Fruit fly (Drosophila melanogaster) whole organism, prepupa: Measurements from ENCODE around the gene CG13643.

Experiments
- Blimp-1 ChIP-seq: fragments of 200-800 bp; sonication (Bioruptor generic); optimal IDR thresholded peaks from 3 replicates; lab custom pipeline; 2017; ENCODE audit warnings: missing biosample characterization, missing genetic modification characterization, mild to moderate bottlenecking, moderate library complexity, missing genetic modification reagents
- CG1621 ChIP-seq: fragments of 200-800 bp; sonication (Bioruptor generic); optimal IDR thresholded peaks from 3 replicates; lab custom pipeline; 2018; ENCODE audit warnings: missing biosample characterization, mild to moderate bottlenecking, missing genetic modification characterization
- CG16779 ChIP-seq: fragments of 200-800 bp; sonication (Bioruptor generic); optimal IDR thresholded peaks from 3 replicates; lab custom pipeline; 2017; ENCODE audit warnings: missing biosample characterization, mild to moderate bottlenecking, missing genetic modification characterization
- CG6163 ChIP-seq: fragments of 200-800 bp; sonication (Bioruptor generic); IDR thresholded peaks from 3 replicates; pipeline ENCODE4 v1.3.6; 2022; ENCODE audit warnings: missing biosample characterization, missing genetic modification characterization
- CG9139 ChIP-seq: fragments of 200-800 bp; sonication (Bioruptor generic); optimal IDR thresholded peaks from 3 replicates; lab custom pipeline; 2017; ENCODE audit warnings: missing biosample characterization, mild to moderate bottlenecking, missing genetic modification characterization
- Eip75B ChIP-seq: fragments of 200-800 bp; sonication (Bioruptor generic); optimal IDR thresholded peaks from 3 replicates; lab custom pipeline; 2016; ENCODE audit warnings: missing biosample characterization, missing genetic modification characterization
- Eip93F ChIP-seq: fragments of 200-800 bp; sonication (Bioruptor generic); optimal IDR thresholded peaks from 2 replicates; lab custom pipeline; 2016; ENCODE audit warnings: missing biosample characterization, mild to moderate bottlenecking, missing genetic modification characterization
- Hr39 ChIP-seq: fragments of 200-800 bp; sonication (Bioruptor generic); optimal IDR thresholded peaks from 2 replicates; lab custom pipeline; 2016; ENCODE audit warnings: missing biosample characterization, missing genetic modification characterization
- Lpt ChIP-seq: fragments of 200-800 bp; sonication (Bioruptor generic); optimal IDR thresholded peaks from 3 replicates; lab custom pipeline; 2016; ENCODE audit warnings: missing biosample characterization, missing genetic modification characterization
- Sox102F ChIP-seq: fragments of 200-800 bp; sonication (Bioruptor generic); optimal IDR thresholded peaks from 2 replicates; lab custom pipeline; 2016; ENCODE audit warnings: missing biosample characterization, mild to moderate bottlenecking, missing genetic modification characterization
- dac ChIP-seq: fragments of 200-800 bp; sonication (Bioruptor generic); optimal IDR thresholded peaks from 2 replicates; lab custom pipeline; 2017; ENCODE audit warnings: missing biosample characterization, mild to moderate bottlenecking, missing genetic modification characterization
- salr ChIP-seq, 2 experiments: fragments of 200-800 bp; sonication (Bioruptor generic); optimal IDR thresholded peaks; 3 replicates each; lab custom pipeline; 2016 to 2018; ENCODE audit warnings: missing biosample characterization in 2 of 2, missing genetic modification characterization in 2 of 2, mild to moderate bottlenecking in 1 of 2
- ss ChIP-seq, 2 experiments: fragments of 200-800 bp; sonication (Bioruptor generic); optimal IDR thresholded peaks; 2 replicates in 1 of 2; 3 replicates in 1 of 2; lab custom pipeline; 2017 to 2018; ENCODE audit warnings: mild to moderate bottlenecking in 2 of 2, missing biosample characterization in 2 of 2, missing genetic modification characterization in 2 of 2, moderate library complexity in 1 of 2

DNA sequence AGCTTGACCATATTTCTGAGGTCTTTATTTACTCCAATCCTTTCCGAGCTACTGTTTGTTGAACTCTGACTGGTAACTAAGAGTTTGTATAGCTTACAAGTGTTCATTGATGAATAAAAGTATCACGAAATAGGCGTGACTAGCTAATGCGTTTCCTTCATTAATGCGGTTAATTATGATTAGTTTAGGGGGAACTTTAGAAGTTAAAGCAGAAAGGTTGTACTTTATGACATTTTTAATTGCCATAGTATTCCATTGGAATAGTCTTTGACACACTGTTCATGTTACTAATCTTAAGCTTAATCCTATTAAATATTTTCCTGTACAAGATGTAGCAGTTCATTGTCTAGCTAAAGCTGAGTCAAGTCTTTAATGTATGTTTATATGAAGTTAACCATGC lies 46.1 kb downstream of the CG13643 start, which contains the start of gene ppk22:
- TF ChIP-seq CG6163 (GFP tag; lab: Robert Waterston, UW) (no peak), CG9139 (GFP tag; lab: Kevin White, UChicago) (no peak), salr (GFP tag; optimal IDR thresholded peaks at IDR 0.05; lab: Kevin White, UChicago) (no peak), Eip93F (GFP tag; lab: Kevin White, UChicago) (no peak), ss (GFP tag; optimal IDR thresholded peaks at IDR 0.05; lab: Kevin White, UChicago) (no peak), Blimp-1 (GFP tag; lab: Kevin White, UChicago) (no peak), CG1621 (tag; lab: Kevin White, UChicago) (no peak), Sox102F (no peak), Eip75B (GFP tag; lab: Kevin White, UChicago) (no peak), dac (GFP tag; lab: Kevin White, UChicago) (no peak), Hr39 (no peak), CG16779 (tag; lab: Kevin White, UChicago) (no peak), Lpt (GFP tag; lab: Kevin White, UChicago) (no peak)
